Worm (Caenorhabditis elegans) whole organism, L4/young adult: ENCODE results near the gene F20D6.8.

Experiments
- W03F9.2 ChIP-seq: fragments of 150-350 bp; optimal IDR thresholded peaks from 2 replicates; lab custom pipeline; 2014; ENCODE audit warnings: missing biosample characterization, missing genetic modification characterization
- dao-5 ChIP-seq: sonication (generic microtip); optimal IDR thresholded peaks from 2 replicates; lab custom pipeline; 2016; ENCODE audit warnings: missing genotype, missing genetic modification characterization, moderate library complexity, missing compliant biosample characterization
- him-1 ChIP-seq: sonication (generic microtip); optimal IDR thresholded peaks from 2 replicates; lab custom pipeline; 2016; ENCODE audit warnings: missing genotype, missing genetic modification reagents, missing genetic modification characterization, missing compliant biosample characterization

- no peak for TF ChIP-seq him-1 (tag; lab: Kevin White, UChicago)
- no peak for TF ChIP-seq W03F9.2
- no peak for TF ChIP-seq dao-5
Observed at ce11 chrV:8169150-8169549, 1.1 kb upstream of the F20D6.8 start.
